Worm (Caenorhabditis elegans) whole organism, L3 larva: ENCODE results near the gene Y37H2A.7.

ENCODE experiments used
- ama-1 ChIP-seq: fragments of 150-350 bp; optimal IDR thresholded peaks from 2 replicates; lab custom pipeline; 2018
- mdl-1 ChIP-seq: fragments of 150-350 bp; optimal IDR thresholded peaks from 2 replicates; lab custom pipeline; 2014; ENCODE audit warnings: missing biosample characterization, missing genetic modification characterization
- nhr-11 ChIP-seq: fragments of 150-350 bp; optimal IDR thresholded peaks from 2 replicates; lab custom pipeline; 2014; ENCODE audit warnings: missing biosample characterization, missing genetic modification characterization
- nhr-12 ChIP-seq: fragments of 150-350 bp; optimal IDR thresholded peaks from 2 replicates; lab custom pipeline; 2014; ENCODE audit warnings: missing biosample characterization, missing genetic modification characterization
- nhr-23 ChIP-seq: fragments of 150-350 bp; optimal IDR thresholded peaks from 2 replicates; lab custom pipeline; 2014; ENCODE audit warnings: missing biosample characterization, missing genetic modification reagents, missing genetic modification characterization
- nhr-25 ChIP-seq: sonication (generic microtip); optimal IDR thresholded peaks from 2 replicates; lab custom pipeline; 2017; ENCODE audit warnings: missing biosample characterization, missing genetic modification characterization
- nhr-43 ChIP-seq: sonication (generic microtip); optimal IDR thresholded peaks from 2 replicates; lab custom pipeline; 2016; ENCODE audit warnings: mild to moderate bottlenecking, missing genetic modification characterization, missing compliant biosample characterization; ENCODE audit not compliant: poor library complexity, severe bottlenecking
- pha-4 ChIP-seq: fragments of 150-350 bp; optimal IDR thresholded peaks from 2 replicates; lab custom pipeline; 2014; ENCODE audit warnings: missing biosample characterization, missing genetic modification reagents, missing genetic modification characterization
- pqm-1 ChIP-seq: fragments of 150-350 bp; optimal IDR thresholded peaks from 2 replicates; lab custom pipeline; 2017; ENCODE audit warnings: missing biosample characterization, missing genetic modification characterization, inconsistent platforms
- skn-1 ChIP-seq: fragments of 150-350 bp; optimal IDR thresholded peaks from 2 replicates; lab custom pipeline; 2014; ENCODE audit warnings: missing biosample characterization, missing genetic modification characterization
- snpc-4 ChIP-seq: fragments of 150-350 bp; optimal IDR thresholded peaks from 2 replicates; lab custom pipeline; 2014; ENCODE audit warnings: missing biosample characterization, missing genetic modification characterization

DNA sequence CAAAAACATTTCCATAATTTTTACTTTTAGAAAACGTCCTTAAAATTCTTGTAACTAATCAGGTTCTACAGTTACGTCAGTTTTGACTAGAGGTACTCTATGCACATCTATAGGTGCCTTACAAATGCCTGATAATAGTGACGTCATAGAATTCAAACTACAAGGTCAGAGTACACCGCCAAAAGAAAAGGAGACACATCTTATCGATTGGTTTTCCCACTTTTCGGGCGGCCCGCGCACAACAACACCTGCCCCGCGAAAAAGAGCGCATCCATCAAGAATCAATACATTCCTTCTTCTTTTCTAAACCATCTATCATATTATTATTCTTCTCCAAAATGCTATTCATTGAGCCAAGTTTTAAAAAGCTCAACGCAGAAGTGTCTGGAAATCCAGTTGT is 45.4 kb upstream of the Y37H2A.7 start, which contains the start of gene C31G12.1:
- TF ChIP-seq pqm-1 (tag; lab: Kevin White, UChicago) (no peak), mdl-1 (tag; lab: Kevin White, UChicago) (no peak), nhr-12 (no peak), pha-4 (tag; lab: Kevin White, UChicago) (no peak), snpc-4 (tag; lab: Kevin White, UChicago) (no peak), skn-1 (tag; lab: Kevin White, UChicago) (no peak), ama-1 (lab: Kevin White, UChicago) (no peak), nhr-11 (no peak), nhr-23 (tag; lab: Kevin White, UChicago) (no peak), nhr-43 (tag; lab: Kevin White, UChicago) (no peak), nhr-25 (tag; lab: Kevin White, UChicago) (no peak)
